Worm (Caenorhabditis elegans) whole organism, L2 larva: ENCODE results near the gene E02H4.5.

ENCODE experiments used
- ama-1 ChIP-seq: fragments of 150-350 bp; optimal IDR thresholded peaks from 2 replicates; lab custom pipeline; 2018; ENCODE audit warnings: inconsistent platforms
- lin-39 ChIP-seq: fragments of 150-350 bp; optimal IDR thresholded peaks from 2 replicates; lab custom pipeline; 2014; ENCODE audit warnings: missing biosample characterization, missing genetic modification reagents, missing genetic modification characterization
- nhr-12 ChIP-seq: fragments of 150-350 bp; optimal IDR thresholded peaks from 2 replicates; lab custom pipeline; 2014; ENCODE audit warnings: missing biosample characterization, missing genetic modification characterization
- zag-1 ChIP-seq: fragments of 150-350 bp; optimal IDR thresholded peaks from 2 replicates; lab custom pipeline; 2014; ENCODE audit warnings: missing biosample characterization, missing genetic modification characterization

- TF ChIP-seq ama-1 (lab: Kevin White, UChicago), result no peak
- TF ChIP-seq nhr-12 (tag; lab: Kevin White, UChicago), result no peak
- TF ChIP-seq zag-1 (tag; lab: Kevin White, UChicago), result no peak
- TF ChIP-seq lin-39 (tag; lab: Kevin White, UChicago), result no peak
Measured at ce11 chrX:14223156-14223555, 31.8 kb downstream of the E02H4.5 start, which contains the start of gene K06G5.3.
